Worm (Caenorhabditis elegans) whole organism, L2 larva: ENCODE measurements around the gene Y54G11A.19.

ENCODE experiments used
- F13H6.1 ChIP-seq: sonication (generic microtip); optimal IDR thresholded peaks from 2 replicates; lab custom pipeline; 2016; ENCODE audit warnings: missing genetic modification characterization, missing compliant biosample characterization
- dmd-4 ChIP-seq: sonication (generic microtip); optimal IDR thresholded peaks from 2 replicates; lab custom pipeline; 2017; ENCODE audit warnings: missing biosample characterization, missing genetic modification characterization
- elt-1 ChIP-seq: fragments of 150-350 bp; optimal IDR thresholded peaks from 2 replicates; lab custom pipeline; 2014; ENCODE audit warnings: missing biosample characterization, missing genetic modification characterization
- lsy-2 ChIP-seq, 2 experiments: fragments of 150-350 bp in 1 of 2; sonication (generic microtip) in 1 of 2; optimal IDR thresholded peaks; 2 replicates each; lab custom pipeline; 2014 to 2017; ENCODE audit warnings: missing biosample characterization in 2 of 2, missing genetic modification characterization in 2 of 2
- mbf-1 ChIP-seq: sonication (generic microtip); optimal IDR thresholded peaks from 2 replicates; lab custom pipeline; 2017; ENCODE audit warnings: missing biosample characterization, missing genetic modification characterization
- mdl-1 ChIP-seq, 2 experiments: fragments of 150-350 bp in 1 of 2; sonication (generic microtip) in 1 of 2; optimal IDR thresholded peaks; 2 replicates each; lab custom pipeline; 2017; ENCODE audit warnings: missing biosample characterization in 2 of 2, missing genetic modification characterization in 2 of 2
- nhr-6 ChIP-seq: fragments of 150-350 bp; optimal IDR thresholded peaks from 2 replicates; lab custom pipeline; 2014; ENCODE audit warnings: missing biosample characterization, missing genetic modification characterization
- nhr-77 ChIP-seq: fragments of 150-350 bp; optimal IDR thresholded peaks from 2 replicates; lab custom pipeline; 2014; ENCODE audit warnings: missing biosample characterization, missing genetic modification characterization
- peb-1 ChIP-seq: fragments of 150-350 bp; optimal IDR thresholded peaks from 2 replicates; lab custom pipeline; 2014; ENCODE audit warnings: missing biosample characterization, missing genetic modification characterization
- snpc-4 ChIP-seq: fragments of 150-350 bp; optimal IDR thresholded peaks from 2 replicates; lab custom pipeline; 2014; ENCODE audit warnings: missing biosample characterization, missing genetic modification characterization

DNA sequence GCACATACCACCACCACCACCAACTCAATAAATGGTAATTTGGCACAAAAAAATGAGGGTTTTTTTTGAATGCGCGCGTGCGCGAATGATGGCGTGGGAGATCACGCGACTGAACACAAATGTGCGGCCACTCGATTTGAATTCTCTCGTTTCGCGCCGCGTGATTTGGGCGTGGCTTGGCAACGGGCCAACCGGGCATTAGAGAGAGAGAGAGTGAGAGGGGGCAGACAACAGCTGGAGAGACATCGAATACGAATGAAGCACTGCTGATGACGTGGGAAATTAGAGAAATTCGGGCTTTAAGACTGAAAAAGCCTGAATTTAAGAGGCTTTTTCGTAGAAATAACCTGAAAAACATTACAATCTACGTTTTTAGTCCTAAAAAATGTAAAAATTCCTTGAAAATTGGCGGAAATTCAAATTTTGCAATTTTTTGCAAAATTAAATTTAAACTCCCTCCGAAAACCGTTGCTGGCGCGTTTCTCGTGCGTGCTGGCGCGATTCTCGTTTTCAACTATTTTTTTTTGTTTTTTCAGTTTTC is 5.2 kb downstream of the Y54G11A.19 start:
- peak; percentile 92 for TF ChIP-seq F13H6.1 (tag; lab: Kevin White, UChicago)
- TF ChIP-seq peb-1, result no peak
- TF ChIP-seq mdl-1 (tag; optimal IDR thresholded peaks at IDR 0.05; lab: Kevin White, UChicago), result peak; percentile 51 to 81
- TF ChIP-seq lsy-2 (tag; optimal IDR thresholded peaks at IDR 0.05; lab: Kevin White, UChicago), result peak; percentile 85
- TF ChIP-seq mbf-1, result no peak
- TF ChIP-seq dmd-4 (tag; lab: Kevin White, UChicago), result peak; percentile 20
- peak; percentile 35 for TF ChIP-seq snpc-4 (tag; lab: Kevin White, UChicago)
- no peak for TF ChIP-seq elt-1 (tag; lab: Kevin White, UChicago)
- peak; percentile 53 for TF ChIP-seq nhr-77 (tag; lab: Kevin White, UChicago)
- peak; percentile 85 for TF ChIP-seq nhr-6
